Worm (Caenorhabditis elegans): ENCODE measurements around the gene prx-13.

ce11 chrII:7238791-7239190, 13.0 kb downstream of the prx-13 start:
- no peak for TF ChIP-seq F49E8.2 (tag; optimal IDR thresholded peaks at IDR 0.05; ENCODE audit: borderline replicate concordance)
- TF ChIP-seq set-16 (GFP tag; IDR thresholded peaks at IDR 0.05): no peak
- no peak for TF ChIP-seq nhr-11 (tag; optimal IDR thresholded peaks at IDR 0.05)
- TF ChIP-seq daf-12 (tag; optimal IDR thresholded peaks at IDR 0.05): no peak
- no peak for TF ChIP-seq pqm-1 (tag; optimal IDR thresholded peaks at IDR 0.05)
- TF ChIP-seq snpc-4 (tag; optimal IDR thresholded peaks at IDR 0.05): no peak
- TF ChIP-seq mdl-1 (tag; optimal IDR thresholded peaks at IDR 0.05): no peak
- TF ChIP-seq aly-2 (tag; optimal IDR thresholded peaks at IDR 0.05): no peak
- no peak for TF ChIP-seq lin-13 (GFP tag; optimal IDR thresholded peaks at IDR 0.05)
- no peak for TF ChIP-seq skn-1 (tag; optimal IDR thresholded peaks at IDR 0.05)
- no peak for TF ChIP-seq fos-1 (tag; optimal IDR thresholded peaks at IDR 0.05)
